Worm (Caenorhabditis elegans) whole organism, young adult: ENCODE measurements around the gene K05F1.6.

Experiments used
- D2030.7 ChIP-seq: fragments of 200-800 bp; sonication (Bioruptor generic); IDR thresholded peaks from 2 replicates; pipeline ENCODE4 v1.3.6; 2022; ENCODE audit warnings: missing genetic modification reagents, missing genetic modification characterization, missing compliant biosample characterization
- F10E7.11 ChIP-seq: sonication (generic microtip); optimal IDR thresholded peaks from 2 replicates; lab custom pipeline; 2017; ENCODE audit warnings: mild to moderate bottlenecking, missing genetic modification characterization, moderate library complexity, missing compliant biosample characterization
- K11D2.4 ChIP-seq: fragments of 200-800 bp; sonication (Bioruptor generic); IDR thresholded peaks from 2 replicates; pipeline ENCODE4 v1.3.6; 2022; ENCODE audit warnings: missing genetic modification reagents, missing genetic modification characterization, missing compliant biosample characterization
- Y56A3A.18 ChIP-seq: fragments of 200-800 bp; sonication (Bioruptor generic); IDR thresholded peaks from 2 replicates; pipeline ENCODE4 v1.3.6; 2022; ENCODE audit warnings: missing genetic modification reagents, missing genetic modification characterization, missing compliant biosample characterization
- Y67H2A.10 ChIP-seq: fragments of 200-800 bp; sonication (Bioruptor generic); conservative IDR thresholded peaks from 2 replicates; pipeline ENCODE4 v1.3.6; 2022; ENCODE audit warnings: missing genetic modification reagents, missing genetic modification characterization, missing compliant biosample characterization
- Y79H2A.3 ChIP-seq: fragments of 200-800 bp; sonication (Bioruptor generic); conservative IDR thresholded peaks from 2 replicates; pipeline ENCODE4 v1.3.6; 2022; ENCODE audit warnings: missing genetic modification reagents, missing genetic modification characterization, missing compliant biosample characterization
- athp-1 ChIP-seq: sonication (generic microtip); optimal IDR thresholded peaks from 2 replicates; lab custom pipeline; 2017; ENCODE audit warnings: mild to moderate bottlenecking, missing genetic modification characterization, missing compliant biosample characterization
- attf-5 ChIP-seq: fragments of 200-800 bp; sonication (Bioruptor generic); optimal IDR thresholded peaks from 2 replicates; lab custom pipeline; 2018; ENCODE audit warnings: mild to moderate bottlenecking, missing genetic modification characterization, missing compliant biosample characterization
- ccch-3 ChIP-seq: fragments of 200-800 bp; sonication (Bioruptor generic); optimal IDR thresholded peaks from 2 replicates; lab custom pipeline; 2018; ENCODE audit warnings: mild to moderate bottlenecking, missing genetic modification characterization, missing compliant biosample characterization
- cebp-1 ChIP-seq, 2 experiments: fragments of 200-800 bp in 1 of 2; sonication (Bioruptor generic) in 1 of 2; sonication (generic microtip) in 1 of 2; IDR thresholded peaks in 1 of 2; optimal IDR thresholded peaks in 1 of 2; 2 replicates each; pipeline versions ENCODE4 v1.3.6 to Lab custom; 2017 to 2022; ENCODE audit warnings: missing compliant biosample characterization in 2 of 2, missing genetic modification characterization in 2 of 2, mild to moderate bottlenecking in 1 of 2, missing genetic modification reagents in 1 of 2, moderate library complexity in 1 of 2
- ceh-100 ChIP-seq: fragments of 200-800 bp; sonication (Bioruptor generic); IDR thresholded peaks from 2 replicates; pipeline ENCODE4 v1.3.6; 2022; ENCODE audit warnings: missing genetic modification reagents, missing genetic modification characterization, missing compliant biosample characterization
- ceh-27 ChIP-seq: fragments of 200-800 bp; sonication (Bioruptor generic); optimal IDR thresholded peaks from 2 replicates; lab custom pipeline; 2018; ENCODE audit warnings: mild to moderate bottlenecking, missing genetic modification characterization, moderate library complexity, missing compliant biosample characterization
- ceh-79 ChIP-seq: sonication (generic microtip); optimal IDR thresholded peaks from 2 replicates; lab custom pipeline; 2017; ENCODE audit warnings: mild to moderate bottlenecking, missing genetic modification characterization, missing compliant biosample characterization
- chd-7 ChIP-seq: sonication (generic microtip); optimal IDR thresholded peaks from 2 replicates; lab custom pipeline; 2016; ENCODE audit warnings: mild to moderate bottlenecking, missing genetic modification characterization, moderate library complexity, missing compliant biosample characterization
- die-1 ChIP-seq: sonication (generic microtip); optimal IDR thresholded peaks from 2 replicates; lab custom pipeline; 2016; ENCODE audit warnings: missing genotype, mild to moderate bottlenecking, missing genetic modification characterization, missing compliant biosample characterization
- dpl-1 ChIP-seq: fragments of 150-350 bp; optimal IDR thresholded peaks from 2 replicates; lab custom pipeline; 2014; ENCODE audit warnings: missing biosample characterization, missing genetic modification reagents, missing genetic modification characterization
- egrh-3 ChIP-seq: fragments of 200-800 bp; sonication (Bioruptor generic); IDR thresholded peaks from 2 replicates; pipeline ENCODE4 v1.3.6; 2022; ENCODE audit warnings: missing genetic modification reagents, missing genetic modification characterization, missing compliant biosample characterization
- fkh-3 ChIP-seq: sonication (generic microtip); optimal IDR thresholded peaks from 2 replicates; lab custom pipeline; 2016; ENCODE audit warnings: mild to moderate bottlenecking, missing genetic modification characterization, missing compliant biosample characterization
- hlh-12 ChIP-seq: sonication (generic microtip); optimal IDR thresholded peaks from 2 replicates; lab custom pipeline; 2016; ENCODE audit warnings: missing genetic modification characterization, missing compliant biosample characterization
- hmg-1.2 ChIP-seq: fragments of 200-800 bp; sonication (Bioruptor generic); IDR thresholded peaks from 2 replicates; pipeline ENCODE4 v1.3.6; 2022; ENCODE audit warnings: missing genetic modification reagents, missing genetic modification characterization, missing compliant biosample characterization
- let-607 ChIP-seq, 2 experiments: fragments of 200-800 bp in 1 of 2; sonication (Bioruptor generic) in 1 of 2; sonication (generic microtip) in 1 of 2; optimal IDR thresholded peaks; 2 replicates each; lab custom pipeline; 2016 to 2018; ENCODE audit warnings: mild to moderate bottlenecking in 2 of 2, missing compliant biosample characterization in 2 of 2, missing genetic modification characterization in 2 of 2, moderate library complexity in 2 of 2, missing genotype in 1 of 2
- lir-1 ChIP-seq: fragments of 200-800 bp; sonication (Bioruptor generic); conservative IDR thresholded peaks from 2 replicates; pipeline ENCODE4 v1.3.6; 2022; ENCODE audit warnings: missing genetic modification reagents, missing genetic modification characterization, missing compliant biosample characterization
- madf-6 ChIP-seq: fragments of 200-800 bp; sonication (Bioruptor generic); IDR thresholded peaks from 2 replicates; pipeline ENCODE4 v1.3.6; 2022; ENCODE audit warnings: missing genetic modification reagents, missing genetic modification characterization, missing compliant biosample characterization
- mel-28 ChIP-seq: sonication (generic microtip); optimal IDR thresholded peaks from 2 replicates; lab custom pipeline; 2016; ENCODE audit warnings: borderline replicate concordance, mild to moderate bottlenecking, missing genetic modification characterization, missing compliant biosample characterization
- mxl-1 ChIP-seq: sonication (generic microtip); optimal IDR thresholded peaks from 2 replicates; lab custom pipeline; 2016; ENCODE audit warnings: missing genetic modification characterization, missing compliant biosample characterization
- nfya-1 ChIP-seq: sonication (generic microtip); optimal IDR thresholded peaks from 2 replicates; lab custom pipeline; 2017; ENCODE audit warnings: antibody characterized with exemption, missing compliant biosample characterization, missing genetic modification characterization, borderline replicate concordance; ENCODE audit not compliant: insufficient read depth
- nfya-2 ChIP-seq: fragments of 200-800 bp; sonication (Bioruptor generic); IDR thresholded peaks from 2 replicates; pipeline ENCODE4 v1.3.6; 2022; ENCODE audit warnings: missing genetic modification reagents, missing genetic modification characterization, missing compliant biosample characterization
- nfyb-1 ChIP-seq: fragments of 200-800 bp; sonication (Bioruptor generic); IDR thresholded peaks from 2 replicates; pipeline ENCODE4 v1.3.6; 2022; ENCODE audit warnings: missing genetic modification reagents, missing genetic modification characterization, missing compliant biosample characterization
- nhr-120 ChIP-seq: fragments of 200-800 bp; sonication (Bioruptor generic); IDR thresholded peaks from 2 replicates; pipeline ENCODE4 v1.3.6; 2022; ENCODE audit warnings: missing genetic modification characterization, missing compliant biosample characterization
- nhr-179 ChIP-seq: sonication (generic microtip); optimal IDR thresholded peaks from 2 replicates; lab custom pipeline; 2016; ENCODE audit warnings: mild to moderate bottlenecking, missing genetic modification characterization, missing compliant biosample characterization
- pbrm-1 ChIP-seq: fragments of 200-800 bp; sonication (Bioruptor generic); IDR thresholded peaks from 2 replicates; pipeline ENCODE4 v1.3.6; 2022; ENCODE audit warnings: missing genetic modification reagents, missing genetic modification characterization, missing compliant biosample characterization
- pha-4 ChIP-seq: fragments of 150-350 bp; sonication (generic microtip); optimal IDR thresholded peaks from 2 replicates; lab custom pipeline; 2014; ENCODE audit warnings: missing biosample characterization, missing genetic modification reagents, missing genetic modification characterization
- rcor-1 ChIP-seq: fragments of 200-800 bp; sonication (Bioruptor generic); IDR thresholded peaks from 2 replicates; pipeline ENCODE4 v1.3.6; 2022; ENCODE audit warnings: missing genetic modification reagents, missing genetic modification characterization, missing compliant biosample characterization
- sea-2 ChIP-seq: fragments of 200-800 bp; sonication (Bioruptor generic); IDR thresholded peaks from 2 replicates; pipeline ENCODE4 v1.3.6; 2022; ENCODE audit warnings: missing genetic modification characterization, missing compliant biosample characterization
- snpc-1.1 ChIP-seq: sonication (generic microtip); optimal IDR thresholded peaks from 2 replicates; lab custom pipeline; 2017; ENCODE audit warnings: missing genetic modification characterization, mild to moderate bottlenecking, missing compliant biosample characterization, antibody characterized with exemption, moderate library complexity, missing genotype, missing genetic modification reagents; ENCODE audit not compliant: insufficient read depth
- xnd-1 ChIP-seq: sonication (generic microtip); optimal IDR thresholded peaks from 2 replicates; lab custom pipeline; 2016; ENCODE audit warnings: missing genotype, missing genetic modification reagents, missing genetic modification characterization, missing compliant biosample characterization
- ztf-28 ChIP-seq: fragments of 200-800 bp; sonication (Bioruptor generic); IDR thresholded peaks from 2 replicates; pipeline ENCODE4 v1.3.6; 2022; ENCODE audit warnings: missing genetic modification reagents, missing genetic modification characterization, missing compliant biosample characterization
- ztf-6 ChIP-seq: fragments of 200-800 bp; sonication (Bioruptor generic); IDR thresholded peaks from 2 replicates; pipeline ENCODE4 v1.3.6; 2022; ENCODE audit warnings: missing genetic modification reagents, missing genetic modification characterization, missing compliant biosample characterization

K05F1.6 gene

DNA sequence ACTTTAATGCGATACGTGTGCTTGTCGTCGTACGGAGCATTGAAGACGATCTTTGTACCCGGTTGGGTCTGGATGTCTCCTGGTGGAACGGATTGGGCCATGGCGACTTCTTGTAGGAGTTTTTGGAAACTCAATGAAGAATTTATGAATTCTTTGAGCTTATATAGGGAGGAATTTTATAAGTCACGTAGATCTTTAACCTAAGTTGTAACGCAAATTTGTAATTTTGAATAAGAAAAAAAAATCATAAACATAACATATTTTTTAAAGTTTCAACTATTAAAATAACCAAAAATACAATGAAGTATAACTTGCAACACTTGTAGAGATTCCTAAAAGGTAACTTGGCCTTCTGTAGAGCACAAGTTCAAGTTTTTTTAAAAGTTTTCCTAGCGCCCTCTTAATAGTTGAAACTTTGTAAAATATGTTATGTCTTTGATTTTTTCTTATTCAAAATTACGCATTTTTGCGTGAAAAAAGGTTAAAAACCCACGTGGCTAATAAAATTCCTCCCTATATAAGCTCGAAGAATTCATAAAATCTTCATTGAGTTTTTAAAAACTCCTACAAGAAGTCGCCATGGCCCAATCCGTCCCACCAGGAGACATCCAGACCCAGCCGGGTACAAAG lies 15.1 kb downstream of the K05F1.6 start, which contains the start of the genes msp-63 and msp-142:
Gene msp-63 (minus strand): TSS at position 101 of the 630 bp plus-strand sequence.
Gene msp-142 (plus strand): TSS at position 580 of the 630 bp plus-strand sequence.
- TF ChIP-seq mel-28 (no peak), cebp-1 (GFP tag; IDR thresholded peaks at IDR 0.05; lab: Robert Waterston, UW) (no peak), cebp-1 (tag; optimal IDR thresholded peaks at IDR 0.05; lab: Kevin White, UChicago) (no peak), hlh-12 (tag; lab: Kevin White, UChicago) (no peak), attf-5 (no peak), K11D2.4 (no peak), nfyb-1 (no peak), fkh-3 (no peak), F10E7.11 (no peak), nhr-120 (no peak), athp-1 (tag; lab: Kevin White, UChicago) (no peak), D2030.7 (GFP tag; lab: Robert Waterston, UW) (no peak), sea-2 (no peak), let-607 (tag; optimal IDR thresholded peaks at IDR 0.05; lab: Kevin White, UChicago) (no peak), nfya-1 (tag; lab: Kevin White, UChicago) (no peak), ceh-27 (GFP tag; lab: Kevin White, UChicago) (no peak)
- TF ChIP-seq, all 124 proteins: peak for 0

ce11 chrII:5799553-5799952 lies 17.2 kb downstream of the K05F1.6 start, which contains the start of gene K05F1.8:
Gene K05F1.8, minus strand, starts transcription at chrII:5799653.
- TF ChIP-seq madf-6 (no peak), xnd-1 (no peak), ztf-6 (GFP tag; lab: Robert Waterston, UW) (no peak), ztf-28 (GFP tag; lab: Robert Waterston, UW) (no peak), dpl-1 (GFP tag; lab: Kevin White, UChicago) (no peak), nhr-179 (tag; lab: Kevin White, UChicago) (no peak), nfya-2 (no peak), sea-2 (no peak), Y56A3A.18 (GFP tag; lab: Robert Waterston, UW) (no peak), lir-1 (GFP tag; lab: Robert Waterston, UW) (no peak)

DNA sequence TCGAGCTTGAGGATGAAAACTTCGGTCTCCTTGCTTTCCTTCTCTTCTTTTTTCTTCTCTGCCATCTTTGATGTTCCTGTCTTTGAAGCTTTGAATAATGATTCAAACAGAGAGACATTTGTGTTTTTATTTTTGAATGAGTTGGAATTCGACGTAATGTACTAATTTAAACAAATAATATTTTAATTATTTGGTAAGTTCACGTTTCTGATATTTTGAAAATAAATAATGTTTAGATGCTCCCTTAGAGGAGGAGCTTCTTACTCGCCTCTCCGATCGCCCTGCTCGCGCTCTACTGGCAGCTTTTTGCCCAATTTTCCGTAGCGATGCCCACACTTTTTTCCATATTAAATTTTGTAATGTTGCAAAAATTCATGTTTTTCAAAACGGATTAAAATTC lies 18.8 kb downstream of the K05F1.6 start, which contains the start of the genes K05F1.9 and K05F1.1:
Gene K05F1.9 (minus strand): TSS at position 101 of the 400 bp plus-strand sequence.
Gene K05F1.1 (plus strand): TSS at position 308 of the 400 bp plus-strand sequence.
- no peak for TF ChIP-seq Y79H2A.3 (GFP tag; lab: Robert Waterston, UW)
- no peak for TF ChIP-seq pha-4 (tag; lab: Kevin White, UChicago)

- TF ChIP-seq mxl-1 (tag; lab: Kevin White, UChicago), result no peak
- no peak for TF ChIP-seq Y67H2A.10
- no peak for TF ChIP-seq nhr-120
- no peak for TF ChIP-seq pbrm-1
- no peak for TF ChIP-seq ceh-79 (tag; lab: Kevin White, UChicago)
- no peak for TF ChIP-seq ccch-3 (GFP tag; lab: Kevin White, UChicago)
- no peak for TF ChIP-seq hmg-1.2 (GFP tag; lab: Robert Waterston, UW)
- TF ChIP-seq Y79H2A.3 (GFP tag; lab: Robert Waterston, UW), result no peak
- TF ChIP-seq ceh-100 (GFP tag; lab: Robert Waterston, UW), result no peak
- TF ChIP-seq egrh-3 (GFP tag; lab: Robert Waterston, UW), result no peak
- no peak for TF ChIP-seq snpc-1.1 (tag; lab: Kevin White, UChicago)
- TF ChIP-seq chd-7 (tag; lab: Kevin White, UChicago), result no peak
- no peak for TF ChIP-seq rcor-1
- no peak for TF ChIP-seq die-1 (tag; lab: Kevin White, UChicago)
These were observed 22.0 kb downstream of the K05F1.6 start for ce11 chrII:5804288-5804687.
